Fruit fly (Drosophila melanogaster) whole organism, embryonic: ENCODE data around the gene heix.

Experiments used
- Adf1 ChIP-seq: fragments of 200-800 bp; sonication (Bioruptor generic); IDR thresholded peaks from 2 replicates; pipeline ENCODE4 v1.3.6; 2022; ENCODE audit warnings: missing biosample characterization, missing genetic modification characterization
- Awh ChIP-seq: fragments of 200-800 bp; sonication (Bioruptor generic); IDR thresholded peaks from 2 replicates; pipeline ENCODE4, ENCODE4 v1.3.6; 2022; ENCODE audit warnings: missing biosample characterization, missing genetic modification characterization
- Bgb ChIP-seq: fragments of 200-800 bp; sonication (Bioruptor generic); IDR thresholded peaks from 2 replicates; pipeline ENCODE4 v1.3.6; 2022; ENCODE audit warnings: missing biosample characterization, missing genetic modification characterization; ENCODE audit not compliant: partially characterized antibody
- CG10431 ChIP-seq: fragments of 200-800 bp; sonication (Bioruptor generic); optimal IDR thresholded peaks from 3 replicates; lab custom pipeline; 2018; ENCODE audit warnings: missing biosample characterization, mild to moderate bottlenecking, missing genetic modification characterization
- CG12104 ChIP-seq: fragments of 200-800 bp; sonication (Bioruptor generic); optimal IDR thresholded peaks from 3 replicates; lab custom pipeline; 2016; ENCODE audit warnings: missing biosample characterization, missing genetic modification characterization
- CG15073 ChIP-seq: fragments of 200-800 bp; sonication (Bioruptor generic); optimal IDR thresholded peaks from 2 replicates; lab custom pipeline; 2016; ENCODE audit warnings: missing biosample characterization, missing genetic modification characterization
- CG17361 ChIP-seq: fragments of 200-800 bp; sonication (Bioruptor generic); IDR thresholded peaks from 3 replicates; pipeline ENCODE4 v1.3.6; 2022; ENCODE audit warnings: missing biosample characterization, missing genetic modification characterization
- CG30431 ChIP-seq: fragments of 200-800 bp; sonication (Bioruptor generic); optimal IDR thresholded peaks from 2 replicates; lab custom pipeline; 2017; ENCODE audit warnings: missing biosample characterization, missing genetic modification characterization
- CG4282 ChIP-seq: fragments of 200-800 bp; sonication (Bioruptor generic); optimal IDR thresholded peaks from 2 replicates; lab custom pipeline; 2016; ENCODE audit warnings: missing biosample characterization, missing genetic modification characterization
- CG4404 ChIP-seq: fragments of 200-800 bp; sonication (Bioruptor generic); IDR thresholded peaks from 2 replicates; pipeline ENCODE4 v1.3.6; 2022; ENCODE audit warnings: missing biosample characterization, missing genetic modification characterization
- CG6272 ChIP-seq: fragments of 200-800 bp; sonication (Bioruptor generic); IDR thresholded peaks from 2 replicates; pipeline ENCODE4 v1.3.6; 2022; ENCODE audit warnings: missing biosample characterization, missing genetic modification characterization
- CG9797 ChIP-seq: fragments of 200-800 bp; sonication (Bioruptor generic); optimal IDR thresholded peaks from 3 replicates; lab custom pipeline; 2018; ENCODE audit warnings: missing biosample characterization, mild to moderate bottlenecking, missing genetic modification characterization
- Camta ChIP-seq: fragments of 200-800 bp; sonication (Bioruptor generic); optimal IDR thresholded peaks from 2 replicates; lab custom pipeline; 2016; ENCODE audit warnings: missing biosample characterization, missing genetic modification characterization
- CoRest ChIP-seq: fragments of 200-800 bp; sonication (Bioruptor generic); optimal IDR thresholded peaks from 3 replicates; lab custom pipeline; 2018; ENCODE audit warnings: missing biosample characterization, mild to moderate bottlenecking, missing genetic modification characterization, moderate library complexity
- Doc3 ChIP-seq: fragments of 200-800 bp; sonication (Bioruptor generic); IDR thresholded peaks from 3 replicates; pipeline ENCODE4 v1.3.6; 2022; ENCODE audit warnings: missing biosample characterization, missing genetic modification characterization; ENCODE audit not compliant: partially characterized antibody
- Dref ChIP-seq: fragments of 200-800 bp; sonication (Bioruptor generic); IDR thresholded peaks from 2 replicates; pipeline ENCODE4 v1.3.6; 2022; ENCODE audit warnings: missing biosample characterization, missing genetic modification characterization
- Gsc ChIP-seq: fragments of 200-800 bp; sonication (Bioruptor generic); IDR thresholded peaks from 2 replicates; pipeline ENCODE4 v1.3.6; 2022; ENCODE audit warnings: missing biosample characterization, missing genetic modification characterization
- Hand ChIP-seq: fragments of 200-800 bp; sonication (Bioruptor generic); optimal IDR thresholded peaks from 2 replicates; lab custom pipeline; 2017; ENCODE audit warnings: mild to moderate bottlenecking, missing biosample characterization, missing genetic modification reagents, missing genetic modification characterization
- Hey ChIP-seq: fragments of 200-800 bp; sonication (Bioruptor generic); optimal IDR thresholded peaks from 3 replicates; lab custom pipeline; 2018; ENCODE audit warnings: missing biosample characterization, mild to moderate bottlenecking, missing genetic modification characterization
- Hr39 ChIP-seq: fragments of >200 bp; optimal IDR thresholded peaks from 2 replicates; lab custom pipeline; 2017
- Med ChIP-seq: fragments of 200-800 bp; sonication (Bioruptor generic); peaks from one replicate; lab custom pipeline; 2016; ENCODE audit warnings: missing biosample characterization, missing genetic modification characterization, mild to moderate bottlenecking, inconsistent platforms, moderate library complexity
- Mes4 ChIP-seq: fragments of 200-800 bp; sonication (Bioruptor generic); optimal IDR thresholded peaks from 2 replicates; lab custom pipeline; 2016; ENCODE audit warnings: missing biosample characterization, missing genetic modification characterization
- Mrtf ChIP-seq: fragments of 200-800 bp; sonication (Bioruptor generic); IDR thresholded peaks from 3 replicates; pipeline ENCODE4 v1.3.6; 2022; ENCODE audit warnings: missing biosample characterization, missing genetic modification characterization
- NC2β ChIP-seq: fragments of 200-800 bp; sonication (Bioruptor generic); optimal IDR thresholded peaks from 2 replicates; lab custom pipeline; 2016; ENCODE audit warnings: missing biosample characterization, missing genetic modification characterization
- PHDP ChIP-seq: fragments of 200-800 bp; sonication (Bioruptor generic); optimal IDR thresholded peaks from 3 replicates; lab custom pipeline; 2018; ENCODE audit warnings: missing biosample characterization, mild to moderate bottlenecking, missing genetic modification characterization, moderate library complexity
- Sry-δ ChIP-seq: fragments of 200-800 bp; sonication (Bioruptor generic); optimal IDR thresholded peaks from 2 replicates; lab custom pipeline; 2016; ENCODE audit warnings: missing biosample characterization, missing genetic modification characterization
- ap ChIP-seq: fragments of 200-800 bp; sonication (Bioruptor generic); IDR thresholded peaks from 2 replicates; pipeline ENCODE4 v1.3.6; 2022; ENCODE audit warnings: missing biosample characterization, missing genetic modification characterization
- bowl ChIP-seq: fragments of 200-800 bp; sonication (Bioruptor generic); IDR thresholded peaks from 2 replicates; pipeline ENCODE4 v1.3.6; 2022; ENCODE audit warnings: missing biosample characterization, missing genetic modification characterization
- cato ChIP-seq: fragments of 200-800 bp; sonication (Bioruptor generic); optimal IDR thresholded peaks from 2 replicates; lab custom pipeline; 2016; ENCODE audit warnings: missing biosample characterization, missing genetic modification characterization, borderline replicate concordance
- cwo ChIP-seq: fragments of 200-800 bp; sonication (Bioruptor generic); optimal IDR thresholded peaks from 3 replicates; lab custom pipeline; 2017; ENCODE audit warnings: missing biosample characterization, missing genetic modification characterization, mild to moderate bottlenecking, moderate library complexity, missing genetic modification reagents
- fru ChIP-seq: fragments of >200 bp; optimal IDR thresholded peaks from 2 replicates; lab custom pipeline; 2017
- gcm2 ChIP-seq: fragments of 200-800 bp; sonication (Bioruptor generic); optimal IDR thresholded peaks from 2 replicates; lab custom pipeline; 2016; ENCODE audit warnings: missing biosample characterization, missing genetic modification characterization
- gem ChIP-seq: fragments of 200-800 bp; sonication (Bioruptor generic); optimal IDR thresholded peaks from 2 replicates; lab custom pipeline; 2019; ENCODE audit warnings: missing biosample characterization, mild to moderate bottlenecking, missing genetic modification characterization, moderate library complexity
- grn ChIP-seq: fragments of 200-800 bp; sonication (Bioruptor generic); optimal IDR thresholded peaks from 3 replicates; lab custom pipeline; 2017; ENCODE audit warnings: missing biosample characterization, missing genetic modification characterization
- gt ChIP-seq: fragments of 200-800 bp; sonication (Bioruptor generic); IDR thresholded peaks from 2 replicates; pipeline ENCODE4 v1.3.6; 2022; ENCODE audit warnings: missing biosample characterization, missing genetic modification characterization
- insv ChIP-seq, 2 experiments: fragments of 200-800 bp; sonication (Bioruptor generic); optimal IDR thresholded peaks; 3 replicates each; lab custom pipeline; 2016 to 2018; ENCODE audit warnings: missing biosample characterization in 2 of 2, missing genetic modification characterization in 2 of 2
- lab ChIP-seq: fragments of 200-800 bp; sonication (Bioruptor generic); optimal IDR thresholded peaks from 3 replicates; lab custom pipeline; 2017; ENCODE audit warnings: missing biosample characterization, missing genetic modification characterization, mild to moderate bottlenecking, moderate library complexity, missing genetic modification reagents
- nom ChIP-seq: fragments of 200-800 bp; sonication (Bioruptor generic); optimal IDR thresholded peaks from 2 replicates; lab custom pipeline; 2017; ENCODE audit warnings: missing biosample characterization, missing genetic modification characterization, mild to moderate bottlenecking, moderate library complexity, missing genetic modification reagents
- p53 ChIP-seq: fragments of 200-800 bp; sonication (Bioruptor generic); optimal IDR thresholded peaks from 2 replicates; lab custom pipeline; 2016; ENCODE audit warnings: missing biosample characterization, missing genetic modification characterization
- pfk ChIP-seq: fragments of 200-800 bp; sonication (Bioruptor generic); optimal IDR thresholded peaks from 2 replicates; lab custom pipeline; 2018; ENCODE audit warnings: missing biosample characterization, mild to moderate bottlenecking, missing genetic modification characterization, moderate library complexity
- pum ChIP-seq: fragments of 200-800 bp; sonication (Bioruptor generic); optimal IDR thresholded peaks from 2 replicates; lab custom pipeline; 2016; ENCODE audit warnings: missing biosample characterization, missing genetic modification characterization
- ranshi ChIP-seq: fragments of 200-800 bp; sonication (Bioruptor generic); IDR thresholded peaks from 2 replicates; pipeline ENCODE4 v1.3.6; 2022; ENCODE audit warnings: missing biosample characterization, missing genetic modification characterization
- run ChIP-seq: fragments of 200-800 bp; sonication (Bioruptor generic); optimal IDR thresholded peaks from 3 replicates; lab custom pipeline; 2018; ENCODE audit warnings: missing biosample characterization, mild to moderate bottlenecking, missing genetic modification characterization
- sens ChIP-seq: fragments of 200-800 bp; sonication (Bioruptor generic); peaks from one replicate; lab custom pipeline; 2016; ENCODE audit warnings: missing biosample characterization, missing genetic modification characterization
- stc ChIP-seq: fragments of 200-800 bp; sonication (Bioruptor generic); IDR thresholded peaks from 2 replicates; pipeline ENCODE4 v1.3.6; 2022; ENCODE audit warnings: missing biosample characterization, missing genetic modification characterization
- tna ChIP-seq: fragments of 200-800 bp; sonication (Bioruptor generic); IDR thresholded peaks from 2 replicates; pipeline ENCODE4 v1.3.6; 2022; ENCODE audit warnings: missing biosample characterization, missing genetic modification characterization; ENCODE audit not compliant: partially characterized antibody
- trh ChIP-seq: fragments of 200-800 bp; sonication (Bioruptor generic); optimal IDR thresholded peaks from 2 replicates; lab custom pipeline; 2016; ENCODE audit warnings: missing biosample characterization, missing genetic modification characterization
- ttk ChIP-seq: fragments of 200-800 bp; sonication (Bioruptor generic); IDR thresholded peaks from 2 replicates; pipeline ENCODE4 v2.1.2; 2022; ENCODE audit warnings: missing biosample characterization, missing genetic modification characterization
- tup ChIP-seq: fragments of 200-800 bp; sonication (Bioruptor generic); optimal IDR thresholded peaks from 2 replicates; lab custom pipeline; 2016; ENCODE audit warnings: missing biosample characterization, mild to moderate bottlenecking, missing genetic modification characterization, moderate library complexity
- tx ChIP-seq: fragments of 200-800 bp; sonication (Bioruptor generic); optimal IDR thresholded peaks from 2 replicates; lab custom pipeline; 2016; ENCODE audit warnings: missing biosample characterization, missing genetic modification characterization

Gene heix

DNA sequence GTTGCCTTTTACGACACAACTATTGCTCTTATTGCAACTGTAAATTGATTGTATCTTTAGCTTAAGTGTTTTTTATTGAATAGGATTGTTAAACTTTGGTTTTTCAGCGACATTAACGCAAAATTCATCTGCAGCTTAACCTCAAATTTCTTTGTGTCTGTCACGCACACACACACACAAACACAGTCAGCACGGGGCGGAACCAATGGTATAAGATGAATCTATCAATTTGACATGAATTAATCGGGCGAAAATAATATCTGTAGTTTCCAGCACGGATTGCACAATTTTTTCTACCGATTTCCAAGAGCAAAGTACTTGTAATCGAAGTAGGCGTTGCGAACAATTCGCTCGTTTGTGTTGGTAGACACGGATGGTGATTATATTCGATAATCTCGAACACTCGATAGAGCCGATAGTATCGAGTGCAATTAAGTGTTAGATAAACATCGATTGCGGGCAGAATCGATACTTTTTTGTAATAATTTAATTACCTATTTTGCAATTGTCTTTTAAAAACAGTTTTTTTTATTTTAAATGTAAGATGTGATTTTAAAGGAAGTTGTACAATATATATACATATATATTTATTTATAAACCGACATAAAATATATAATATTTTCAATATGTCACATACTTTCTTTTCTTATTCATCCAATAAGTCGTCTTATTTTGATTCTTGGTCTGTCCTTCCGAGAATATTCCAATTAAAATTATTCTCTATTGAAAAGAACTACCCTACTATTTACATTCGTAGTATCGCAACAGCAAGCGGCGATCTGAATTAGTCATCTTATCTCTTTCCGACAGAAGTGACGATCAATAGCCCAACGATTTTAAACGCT lies 42.2 kb downstream of the heix start, which contains the start of the genes PRL-1 and EndoGI (continued):
- TF ChIP-seq Hand (GFP tag; lab: Kevin White, UChicago) (peak; percentile 29), Dref (GFP tag; lab: Robert Waterston, UW) (peak; percentile 100), nom (GFP tag; lab: Kevin White, UChicago) (peak; percentile 66), Mes4 (GFP tag; lab: Kevin White, UChicago) (no peak), p53 (GFP tag; lab: Kevin White, UChicago) (no peak), bowl (GFP tag; lab: Robert Waterston, UW) (no peak; the same call in 1 of the 2 replicates), Hey (no peak), CG30431 (no peak), NC2β (GFP tag; lab: Kevin White, UChicago) (no peak), cwo (GFP tag; lab: Kevin White, UChicago) (peak; percentile 70), pum (no peak), tx (GFP tag; lab: Kevin White, UChicago) (no peak), CG15073 (no peak), gem (tag; lab: Kevin White, UChicago) (peak; percentile 91), run (tag; lab: Kevin White, UChicago) (no peak), Adf1 (GFP tag; lab: Robert Waterston, UW) (peak; percentile 38; the same call in 1 of the 2 replicates), ranshi (GFP tag; lab: Robert Waterston, UW) (peak; percentile 78; the same call in 1 of the 2 replicates), CG4404 (GFP tag; lab: Robert Waterston, UW) (no peak), lab (no peak), CoRest (tag; lab: Kevin White, UChicago) (peak; percentile 84), Bgb (GFP tag; lab: Robert Waterston, UW) (peak; percentile 99), Mrtf (GFP tag; lab: Robert Waterston, UW) (no peak), tna (GFP tag; lab: Robert Waterston, UW) (peak; percentile 100), Gsc (no peak), CG4282 (GFP tag; lab: Kevin White, UChicago) (no peak), grn (GFP tag; lab: Kevin White, UChicago) (peak; percentile 83), CG6272 (GFP tag; lab: Robert Waterston, UW) (no peak), PHDP (peak; percentile 94), gcm2 (no peak), cato (GFP tag; lab: Kevin White, UChicago) (peak; percentile 17), Doc3 (peak; percentile 97), Sry-δ (GFP tag; lab: Kevin White, UChicago) (peak; percentile 82), trh (peak; percentile 49), ap (peak; percentile 72), insv (GFP tag; optimal IDR thresholded peaks at IDR 0.05; lab: Kevin White, UChicago) (peak in 1 of 2 experiments; percentile 69), Awh (GFP tag; lab: Robert Waterston, UW) (peak; percentile 88), CG17361 (GFP tag; lab: Robert Waterston, UW) (peak; percentile 85), CG9797 (GFP tag; lab: Kevin White, UChicago) (no peak), Med (peak; percentile 88), gt (GFP tag; lab: Robert Waterston, UW) (no peak), CG12104 (peak; percentile 74), Hr39 (lab: Kevin White, UChicago) (no peak), stc (GFP tag; lab: Robert Waterston, UW) (peak; percentile 84), ttk (GFP tag; lab: Robert Waterston, UW) (peak; percentile 26; the same call in 1 of the 2 replicates), tup (GFP tag; lab: Kevin White, UChicago) (no peak), pfk (no peak), CG10431 (GFP tag; lab: Kevin White, UChicago) (peak; percentile 39), fru (no peak), Camta (peak; percentile 28), sens (GFP tag; lab: Kevin White, UChicago) (peak; percentile 86)
